Fruit fly (Drosophila melanogaster): Measurements from ENCODE around the gene Agpat4.

- TF ChIP-seq Met (GFP tag; optimal IDR thresholded peaks at IDR 0.05) (no peak), Blimp-1 (GFP tag; optimal IDR thresholded peaks at IDR 0.05) (no peak)
These were observed 12.3 kb upstream of the Agpat4 start for dm6 chr3L:16393700-16394099.

Data from whole organism, prepupa.